Fruit fly (Drosophila melanogaster) whole organism, embryonic: Measurements from ENCODE around the gene CG43090.

ENCODE experiments used
- CG10366 ChIP-seq: fragments of 200-800 bp; sonication (Bioruptor generic); IDR thresholded peaks from 2 replicates; pipeline ENCODE4 v1.3.6; 2022; ENCODE audit warnings: missing biosample characterization, missing genetic modification characterization
- CG10979 ChIP-seq: fragments of 200-800 bp; sonication (Bioruptor generic); optimal IDR thresholded peaks from 2 replicates; lab custom pipeline; 2018; ENCODE audit warnings: missing biosample characterization, mild to moderate bottlenecking, missing genetic modification characterization, moderate library complexity
- CG11398 ChIP-seq: fragments of 200-800 bp; sonication (Bioruptor generic); optimal IDR thresholded peaks from 2 replicates; lab custom pipeline; 2016; ENCODE audit warnings: missing biosample characterization, missing genetic modification characterization
- CG11696 ChIP-seq: fragments of 200-800 bp; sonication (Bioruptor generic); IDR thresholded peaks from 2 replicates; pipeline ENCODE4 v1.3.6; 2022; ENCODE audit warnings: missing biosample characterization, missing genetic modification characterization
- CG12219 ChIP-seq: fragments of 200-800 bp; sonication (Bioruptor generic); optimal IDR thresholded peaks from 3 replicates; lab custom pipeline; 2018; ENCODE audit warnings: missing biosample characterization, mild to moderate bottlenecking, missing genetic modification characterization
- CG12391 ChIP-seq: fragments of 200-800 bp; sonication (Bioruptor generic); optimal IDR thresholded peaks from 3 replicates; lab custom pipeline; 2018; ENCODE audit warnings: missing biosample characterization, mild to moderate bottlenecking, missing genetic modification characterization, moderate library complexity
- CG13775 ChIP-seq: fragments of 200-800 bp; sonication (Bioruptor generic); optimal IDR thresholded peaks from 3 replicates; lab custom pipeline; 2017; ENCODE audit warnings: missing biosample characterization, mild to moderate bottlenecking, missing genetic modification characterization
- CG14014 ChIP-seq: fragments of 200-800 bp; sonication (Bioruptor generic); IDR thresholded peaks from 2 replicates; pipeline ENCODE4 v1.3.6; 2022; ENCODE audit warnings: missing biosample characterization, missing genetic modification characterization
- CG15269 ChIP-seq: fragments of 200-800 bp; sonication (Bioruptor generic); optimal IDR thresholded peaks from 2 replicates; lab custom pipeline; 2018; ENCODE audit warnings: missing biosample characterization, mild to moderate bottlenecking, missing genetic modification characterization, moderate library complexity
- CG15479 ChIP-seq: fragments of 200-800 bp; sonication (Bioruptor generic); optimal IDR thresholded peaks from 3 replicates; lab custom pipeline; 2019; ENCODE audit warnings: missing biosample characterization, mild to moderate bottlenecking, missing genetic modification characterization, moderate library complexity
- CG15601 ChIP-seq: fragments of 200-800 bp; sonication (Bioruptor generic); optimal IDR thresholded peaks from 3 replicates; lab custom pipeline; 2019; ENCODE audit warnings: missing biosample characterization, mild to moderate bottlenecking, missing genetic modification characterization, moderate library complexity
- CG31365 ChIP-seq: fragments of 200-800 bp; sonication (Bioruptor generic); optimal IDR thresholded peaks from 2 replicates; lab custom pipeline; 2018; ENCODE audit warnings: missing biosample characterization, mild to moderate bottlenecking, missing genetic modification characterization
- CG32772 ChIP-seq: fragments of 200-800 bp; sonication (Bioruptor generic); IDR thresholded peaks from 2 replicates; pipeline ENCODE4 v1.3.6; 2022; ENCODE audit warnings: missing biosample characterization, missing genetic modification characterization
- CG3407 ChIP-seq: fragments of 200-800 bp; sonication (Bioruptor generic); optimal IDR thresholded peaks from 2 replicates; lab custom pipeline; 2018; ENCODE audit warnings: missing biosample characterization, mild to moderate bottlenecking, missing genetic modification characterization
- CG4328 ChIP-seq: fragments of 200-800 bp; sonication (Bioruptor generic); optimal IDR thresholded peaks from 3 replicates; lab custom pipeline; 2017; ENCODE audit warnings: missing biosample characterization, missing genetic modification reagents, missing genetic modification characterization
- CG4707 ChIP-seq: fragments of 200-800 bp; sonication (Bioruptor generic); optimal IDR thresholded peaks from 2 replicates; lab custom pipeline; 2018; ENCODE audit warnings: missing biosample characterization, mild to moderate bottlenecking, missing genetic modification characterization, moderate library complexity
- CG5953 ChIP-seq: fragments of 200-800 bp; sonication (Bioruptor generic); IDR thresholded peaks from 2 replicates; pipeline ENCODE4 v1.3.6; 2022; ENCODE audit warnings: missing biosample characterization, missing genetic modification characterization
- CG6272 ChIP-seq: fragments of 200-800 bp; sonication (Bioruptor generic); IDR thresholded peaks from 2 replicates; pipeline ENCODE4 v1.3.6; 2022; ENCODE audit warnings: missing biosample characterization, missing genetic modification characterization
- CG6683 ChIP-seq: fragments of 200-800 bp; sonication (Bioruptor generic); optimal IDR thresholded peaks from 2 replicates; lab custom pipeline; 2017; ENCODE audit warnings: missing biosample characterization, mild to moderate bottlenecking, missing genetic modification characterization, missing genetic modification reagents
- CG6813 ChIP-seq: fragments of 200-800 bp; sonication (Bioruptor generic); optimal IDR thresholded peaks from 2 replicates; lab custom pipeline; 2017; ENCODE audit warnings: missing biosample characterization, missing genetic modification characterization, mild to moderate bottlenecking, moderate library complexity, missing genetic modification reagents
- CG7357 ChIP-seq: fragments of 200-800 bp; sonication (Bioruptor generic); IDR thresholded peaks from 3 replicates; pipeline ENCODE4 v1.3.6; 2022; ENCODE audit warnings: missing biosample characterization, missing genetic modification characterization
- CG9609 ChIP-seq: fragments of 200-800 bp; sonication (Bioruptor generic); optimal IDR thresholded peaks from 3 replicates; lab custom pipeline; 2016; ENCODE audit warnings: missing biosample characterization, missing genetic modification characterization
- CG9932 ChIP-seq: fragments of 200-800 bp; sonication (Bioruptor generic); IDR thresholded peaks from 2 replicates; pipeline ENCODE4 v1.3.6; 2022; ENCODE audit warnings: missing biosample characterization, missing genetic modification characterization
- CTCF ChIP-seq: fragments of 200-800 bp; sonication (Bioruptor generic); optimal IDR thresholded peaks from 2 replicates; lab custom pipeline; 2017; ENCODE audit warnings: missing biosample characterization, mild to moderate bottlenecking, missing genetic modification characterization, moderate library complexity
- CoRest ChIP-seq: fragments of 200-800 bp; sonication (Bioruptor generic); optimal IDR thresholded peaks from 3 replicates; lab custom pipeline; 2018; ENCODE audit warnings: missing biosample characterization, mild to moderate bottlenecking, missing genetic modification characterization, moderate library complexity
- Dip2 ChIP-seq: fragments of 200-800 bp; sonication (Bioruptor generic); IDR thresholded peaks from 2 replicates; pipeline ENCODE4 v1.3.6; 2022; ENCODE audit warnings: missing biosample characterization, missing genetic modification characterization
- Dip3 ChIP-seq: fragments of 200-800 bp; sonication (Bioruptor generic); optimal IDR thresholded peaks from 3 replicates; lab custom pipeline; 2016; ENCODE audit warnings: missing biosample characterization, missing genetic modification characterization
- Jarid2 ChIP-seq: fragments of 200-800 bp; sonication (Bioruptor generic); optimal IDR thresholded peaks from 3 replicates; lab custom pipeline; 2017; ENCODE audit warnings: mild to moderate bottlenecking, missing biosample characterization, missing genetic modification reagents, missing genetic modification characterization
- MBD-R2 ChIP-seq: fragments of 200-800 bp; sonication (Bioruptor generic); IDR thresholded peaks from 2 replicates; pipeline ENCODE4 v1.3.6; 2022; ENCODE audit warnings: missing biosample characterization, missing genetic modification characterization
- Meics ChIP-seq: fragments of 200-800 bp; sonication (Bioruptor generic); optimal IDR thresholded peaks from 2 replicates; lab custom pipeline; 2017; ENCODE audit warnings: missing biosample characterization, mild to moderate bottlenecking, missing genetic modification characterization
- Pdp1 ChIP-seq, 2 experiments: fragments of 200-800 bp; sonication (Bioruptor generic); optimal IDR thresholded peaks; 3 replicates each; lab custom pipeline; 2016; ENCODE audit warnings: missing biosample characterization in 2 of 2, missing genetic modification characterization in 2 of 2, mild to moderate bottlenecking in 1 of 2, moderate library complexity in 1 of 2
- Usf ChIP-seq: fragments of 200-800 bp; sonication (Bioruptor generic); optimal IDR thresholded peaks from 2 replicates; lab custom pipeline; 2017; ENCODE audit warnings: missing genotype, missing biosample characterization, missing genetic modification characterization
- amos ChIP-seq: fragments of 200-800 bp; sonication (Bioruptor generic); IDR thresholded peaks from 2 replicates; pipeline ENCODE4 v1.3.6; 2022; ENCODE audit warnings: missing biosample characterization, missing genetic modification characterization; ENCODE audit not compliant: partially characterized antibody
- ara ChIP-seq: fragments of 200-800 bp; sonication (Bioruptor generic); IDR thresholded peaks from 2 replicates; pipeline ENCODE4 v1.3.6; 2022; ENCODE audit warnings: missing biosample characterization, missing genetic modification characterization
- bab2 ChIP-seq: fragments of 200-800 bp; sonication (Bioruptor generic); optimal IDR thresholded peaks from 2 replicates; lab custom pipeline; 2016; ENCODE audit warnings: missing biosample characterization, missing genetic modification characterization
- bbx ChIP-seq: fragments of 200-800 bp; sonication (Bioruptor generic); IDR thresholded peaks from 2 replicates; pipeline ENCODE4 v1.3.6; 2022; ENCODE audit warnings: missing biosample characterization, missing genetic modification characterization; ENCODE audit not compliant: partially characterized antibody
- cas ChIP-seq: fragments of 200-800 bp; sonication (Bioruptor generic); IDR thresholded peaks from 2 replicates; pipeline ENCODE4 v1.3.6; 2022; ENCODE audit warnings: missing biosample characterization, missing genetic modification characterization
- caup ChIP-seq: fragments of 200-800 bp; sonication (Bioruptor generic); optimal IDR thresholded peaks from 3 replicates; lab custom pipeline; 2017; ENCODE audit warnings: missing biosample characterization, mild to moderate bottlenecking, missing genetic modification characterization, moderate library complexity; ENCODE audit not compliant: severe bottlenecking
- dati ChIP-seq: fragments of 200-800 bp; sonication (Bioruptor generic); IDR thresholded peaks from 2 replicates; pipeline ENCODE4 v1.3.6; 2022; ENCODE audit warnings: missing biosample characterization, missing genetic modification characterization
- gcm2 ChIP-seq: fragments of 200-800 bp; sonication (Bioruptor generic); optimal IDR thresholded peaks from 2 replicates; lab custom pipeline; 2016; ENCODE audit warnings: missing biosample characterization, missing genetic modification characterization
- hb ChIP-seq: fragments of 200-800 bp; sonication (Bioruptor generic); IDR thresholded peaks from 3 replicates; pipeline ENCODE4 v1.3.6; 2022; ENCODE audit warnings: missing biosample characterization, missing genetic modification characterization; ENCODE audit not compliant: partially characterized antibody
- klu ChIP-seq: fragments of 200-800 bp; sonication (Bioruptor generic); IDR thresholded peaks from 2 replicates; pipeline ENCODE4 v1.3.6; 2022; ENCODE audit warnings: missing biosample characterization, missing genetic modification characterization
- kni ChIP-seq: fragments of 200-800 bp; sonication (Bioruptor generic); optimal IDR thresholded peaks from 3 replicates; lab custom pipeline; 2017; ENCODE audit warnings: mild to moderate bottlenecking, missing biosample characterization, missing genetic modification reagents, missing genetic modification characterization
- lov ChIP-seq, 2 experiments: fragments of 200-800 bp in 1 of 2; fragments of >200 bp in 1 of 2; sonication (Bioruptor generic) in 1 of 2; IDR thresholded peaks in 1 of 2; optimal IDR thresholded peaks in 1 of 2; 2 replicates in 1 of 2; 3 replicates in 1 of 2; pipeline versions ENCODE4 v1.3.6 to Lab custom; 2017 to 2022; ENCODE audit warnings: missing biosample characterization in 1 of 2, missing genetic modification characterization in 1 of 2
- pho ChIP-seq: fragments of 200-800 bp; sonication (Bioruptor generic); optimal IDR thresholded peaks from 2 replicates; lab custom pipeline; 2016; ENCODE audit warnings: missing biosample characterization, missing genetic modification characterization
- schlank ChIP-seq: fragments of 200-800 bp; sonication (Bioruptor generic); optimal IDR thresholded peaks from 2 replicates; lab custom pipeline; 2018; ENCODE audit warnings: missing biosample characterization, mild to moderate bottlenecking, missing genetic modification characterization
- sens-2 ChIP-seq: fragments of 200-800 bp; sonication (Bioruptor generic); IDR thresholded peaks from 2 replicates; pipeline ENCODE4 v1.3.6; 2022; ENCODE audit warnings: missing biosample characterization, missing genetic modification characterization
- slou ChIP-seq: fragments of 200-800 bp; sonication (Bioruptor generic); optimal IDR thresholded peaks from 3 replicates; lab custom pipeline; 2016; ENCODE audit warnings: missing biosample characterization, missing genetic modification characterization
- zen ChIP-seq: fragments of 200-800 bp; sonication (Bioruptor generic); optimal IDR thresholded peaks from 3 replicates; lab custom pipeline; 2018; ENCODE audit warnings: missing biosample characterization, mild to moderate bottlenecking, missing genetic modification characterization, moderate library complexity
- zfh1 ChIP-seq: fragments of 200-800 bp; sonication (Bioruptor generic); IDR thresholded peaks from 3 replicates; pipeline ENCODE4 v1.3.6; 2022; ENCODE audit warnings: missing biosample characterization, missing genetic modification characterization

CG43090 gene

dm6 chrX:6179428-6179827 lies 20.3 kb downstream of the CG43090 start (continued):
- no peak for TF ChIP-seq CG4328
- no peak for TF ChIP-seq hb (GFP tag; lab: Robert Waterston, UW)
- no peak for TF ChIP-seq CG15479 (GFP tag; lab: Kevin White, UChicago)
- peak; percentile 43 for TF ChIP-seq Meics (GFP tag; lab: Kevin White, UChicago)
- TF ChIP-seq CG12219 (GFP tag; lab: Kevin White, UChicago), result peak; percentile 9
- TF ChIP-seq Dip2 (GFP tag; lab: Robert Waterston, UW), result no peak
- no peak for TF ChIP-seq lov (optimal IDR thresholded peaks at IDR 0.05; lab: Kevin White, UChicago)
- 0 out of 3 replicates have a peak, but pooled peaks have one; percentile 44 for TF ChIP-seq lov (GFP tag; IDR thresholded peaks at IDR 0.05; lab: Robert Waterston, UW)
- TF ChIP-seq CG12391, result peak; percentile 12
- TF ChIP-seq Jarid2 (GFP tag; lab: Kevin White, UChicago), result no peak
- TF ChIP-seq amos (GFP tag; lab: Robert Waterston, UW), result no peak
- peak; percentile 1 for TF ChIP-seq CG6813 (GFP tag; lab: Kevin White, UChicago)
- TF ChIP-seq schlank (tag; lab: Kevin White, UChicago), result no peak
- peak; percentile 48 for TF ChIP-seq caup (GFP tag; lab: Kevin White, UChicago)
- TF ChIP-seq pho (GFP tag; lab: Kevin White, UChicago), result no peak
- TF ChIP-seq CG9609 (GFP tag; lab: Kevin White, UChicago), result peak; percentile 13
- TF ChIP-seq CG14014, result peak; percentile 55; the same call in 1 of the 2 replicates
- TF ChIP-seq zfh1 (GFP tag; lab: Robert Waterston, UW), result peak; percentile 47; the same call in 2 of the 3 replicates
- TF ChIP-seq gcm2, result no peak
- no peak for TF ChIP-seq cas (GFP tag; lab: Robert Waterston, UW)
- TF ChIP-seq slou (GFP tag; lab: Kevin White, UChicago), result no peak
- TF ChIP-seq kni (GFP tag; lab: Kevin White, UChicago), result no peak
- no peak for TF ChIP-seq CG6272 (GFP tag; lab: Robert Waterston, UW)
- TF ChIP-seq dati, result no peak
- peak; percentile 17 for TF ChIP-seq Dip3 (GFP tag; lab: Kevin White, UChicago)
- TF ChIP-seq CG13775 (GFP tag; lab: Kevin White, UChicago), result peak; percentile 15
- TF ChIP-seq bbx (GFP tag; lab: Robert Waterston, UW), result no peak
- TF ChIP-seq bab2, result peak; percentile 49
- no peak for TF ChIP-seq CG3407
- TF ChIP-seq CG9932 (GFP tag; lab: Robert Waterston, UW), result peak; percentile 46
- no peak for TF ChIP-seq CG4707 (GFP tag; lab: Kevin White, UChicago)
- TF ChIP-seq CG10366 (GFP tag; lab: Robert Waterston, UW), result peak; percentile 28; the same call in 1 of the 2 replicates
- no peak for TF ChIP-seq Usf (GFP tag; lab: Kevin White, UChicago)
- no peak for TF ChIP-seq CG11398 (GFP tag; lab: Kevin White, UChicago)
- TF ChIP-seq CG7357 (GFP tag; lab: Robert Waterston, UW), result no peak
- TF ChIP-seq sens-2 (GFP tag; lab: Robert Waterston, UW), result peak; percentile 14; the same call in 1 of the 2 replicates
- TF ChIP-seq CG32772, result 0 out of 2 replicates have a peak, but pooled peaks have one; percentile 24
- TF ChIP-seq CG5953 (GFP tag; lab: Robert Waterston, UW), result 0 out of 2 replicates have a peak, but pooled peaks have one; percentile 25
- TF ChIP-seq CG10979 (tag; lab: Kevin White, UChicago), result no peak
- no peak for TF ChIP-seq ara (GFP tag; lab: Robert Waterston, UW)
- no peak for TF ChIP-seq klu (GFP tag; lab: Robert Waterston, UW)
- TF ChIP-seq CTCF (GFP tag; lab: Kevin White, UChicago), result no peak
- no peak for TF ChIP-seq CoRest (tag; lab: Kevin White, UChicago)
- TF ChIP-seq CG31365 (tag; lab: Kevin White, UChicago), result no peak
- peak in 1 of 2 experiments; percentile 32 for TF ChIP-seq Pdp1 (GFP tag; optimal IDR thresholded peaks at IDR 0.05; lab: Kevin White, UChicago)
- no peak for TF ChIP-seq zen (tag; lab: Kevin White, UChicago)
- TF ChIP-seq CG15269 (tag; lab: Kevin White, UChicago), result peak; percentile 42
- TF ChIP-seq CG11696, result no peak
- no peak for TF ChIP-seq CG15601 (tag; lab: Kevin White, UChicago)
- peak; percentile 28; the same call in 1 of the 2 replicates for TF ChIP-seq MBD-R2
- no peak for TF ChIP-seq CG6683 (GFP tag; lab: Kevin White, UChicago)
